Worm (Caenorhabditis elegans) whole organism, L4 larva: ENCODE results near the gene Y37D8A.8.

ENCODE experiments used
- F10B5.3 ChIP-seq: sonication (generic microtip); optimal IDR thresholded peaks from 2 replicates; lab custom pipeline; 2016; ENCODE audit warnings: mild to moderate bottlenecking, missing genetic modification characterization, missing compliant biosample characterization
- F26F4.8 ChIP-seq: fragments of 200-800 bp; sonication (Bioruptor generic); conservative IDR thresholded peaks from 2 replicates; pipeline ENCODE4 v1.3.6; 2022; ENCODE audit warnings: missing genetic modification characterization, missing compliant biosample characterization
- F49E8.2 ChIP-seq: sonication (generic microtip); optimal IDR thresholded peaks from 2 replicates; lab custom pipeline; 2016; ENCODE audit warnings: missing compliant biosample characterization, mild to moderate bottlenecking, missing genetic modification characterization, borderline replicate concordance
- T26A8.4 ChIP-seq: fragments of 200-800 bp; sonication (Bioruptor generic); IDR thresholded peaks from 2 replicates; pipeline ENCODE4 v1.3.6; 2022; ENCODE audit warnings: missing genetic modification characterization, missing compliant biosample characterization
- Y48G9A.11 ChIP-seq: fragments of 200-800 bp; sonication (Bioruptor generic); IDR thresholded peaks from 2 replicates; pipeline ENCODE4 v1.3.6; 2022; ENCODE audit warnings: missing genetic modification reagents, missing genetic modification characterization, missing compliant biosample characterization
- Y5F2A.4 ChIP-seq: fragments of 200-800 bp; sonication (Bioruptor generic); optimal IDR thresholded peaks from 2 replicates; lab custom pipeline; 2018; ENCODE audit warnings: mild to moderate bottlenecking, missing genetic modification characterization, missing compliant biosample characterization
- ZK337.2 ChIP-seq: fragments of 200-800 bp; sonication (Bioruptor generic); IDR thresholded peaks from 2 replicates; pipeline ENCODE4 v1.3.6; 2022; ENCODE audit warnings: missing genetic modification reagents, missing genetic modification characterization, missing compliant biosample characterization
- aha-1 ChIP-seq: fragments of 150-350 bp; peaks from one replicate; lab custom pipeline; 2014; ENCODE audit warnings: missing biosample characterization, missing genetic modification characterization
- ama-1 ChIP-seq: fragments of 150-350 bp; optimal IDR thresholded peaks from 2 replicates; lab custom pipeline; 2014; ENCODE audit warnings: inconsistent platforms, mixed read lengths
- arid-1 ChIP-seq: fragments of 200-800 bp; sonication (Bioruptor generic); conservative IDR thresholded peaks from 2 replicates; pipeline ENCODE4 v1.3.6; 2022; ENCODE audit warnings: missing genetic modification reagents, missing genetic modification characterization, missing compliant biosample characterization
- ceh-20 ChIP-seq: fragments of 200-800 bp; sonication (Bioruptor generic); IDR thresholded peaks from 2 replicates; pipeline ENCODE4 v1.3.6; 2022; ENCODE audit warnings: missing genetic modification reagents, missing genetic modification characterization, missing compliant biosample characterization
- ceh-62 ChIP-seq: sonication (generic microtip); optimal IDR thresholded peaks from 2 replicates; lab custom pipeline; 2017; ENCODE audit warnings: missing biosample characterization, missing genetic modification characterization
- ceh-82 ChIP-seq: sonication (generic microtip); optimal IDR thresholded peaks from 2 replicates; lab custom pipeline; 2017; ENCODE audit warnings: missing biosample characterization, missing genetic modification characterization
- ces-1 ChIP-seq: fragments of 150-350 bp; sonication (generic microtip); optimal IDR thresholded peaks from 4 replicates; lab custom pipeline; 2014; ENCODE audit warnings: missing biosample characterization, missing genetic modification reagents, missing genetic modification characterization
- cey-2 ChIP-seq: sonication (generic microtip); optimal IDR thresholded peaks from 3 replicates; lab custom pipeline; 2017; ENCODE audit warnings: missing genetic modification characterization, mild to moderate bottlenecking, missing compliant biosample characterization, antibody characterized with exemption, borderline replicate concordance; ENCODE audit not compliant: insufficient read depth
- ctbp-1 ChIP-seq: fragments of 200-800 bp; sonication (Bioruptor generic); IDR thresholded peaks from 2 replicates; pipeline ENCODE4 v1.3.6; 2022; ENCODE audit warnings: missing genetic modification reagents, missing genetic modification characterization, missing compliant biosample characterization
- daf-12 ChIP-seq: fragments of 150-350 bp; optimal IDR thresholded peaks from 2 replicates; lab custom pipeline; 2014; ENCODE audit warnings: missing biosample characterization, missing genetic modification reagents, missing genetic modification characterization
- dmd-6 ChIP-seq: fragments of 200-800 bp; sonication (Bioruptor generic); IDR thresholded peaks from 2 replicates; pipeline ENCODE4 v1.3.6; 2022; ENCODE audit warnings: missing genetic modification reagents, missing genetic modification characterization, missing compliant biosample characterization
- dmd-8 ChIP-seq: fragments of 200-800 bp; sonication (Bioruptor generic); IDR thresholded peaks from 2 replicates; pipeline ENCODE4 v1.3.6; 2022; ENCODE audit warnings: missing genetic modification characterization, missing compliant biosample characterization
- duxl-1 ChIP-seq: sonication (generic microtip); optimal IDR thresholded peaks from 2 replicates; lab custom pipeline; 2016; ENCODE audit warnings: mild to moderate bottlenecking, missing genetic modification characterization, moderate library complexity, missing compliant biosample characterization; ENCODE audit not compliant: poor library complexity
- dve-1 ChIP-seq: sonication (generic microtip); optimal IDR thresholded peaks from 2 replicates; lab custom pipeline; 2017; ENCODE audit warnings: antibody characterized with exemption, mild to moderate bottlenecking, missing genetic modification characterization, missing compliant biosample characterization; ENCODE audit not compliant: insufficient read depth
- fos-1 ChIP-seq: fragments of 150-350 bp; optimal IDR thresholded peaks from 2 replicates; lab custom pipeline; 2014; ENCODE audit warnings: missing biosample characterization, missing genetic modification characterization
- hlh-30 ChIP-seq: sonication (generic microtip); optimal IDR thresholded peaks from 2 replicates; lab custom pipeline; 2017; ENCODE audit warnings: antibody characterized with exemption, mild to moderate bottlenecking, missing genetic modification characterization, missing compliant biosample characterization; ENCODE audit not compliant: insufficient read depth
- hmg-1.1 ChIP-seq: fragments of 200-800 bp; sonication (Bioruptor generic); IDR thresholded peaks from 2 replicates; pipeline ENCODE4 v1.3.6; 2022; ENCODE audit warnings: missing genetic modification reagents, missing genetic modification characterization, missing compliant biosample characterization
- jun-1 ChIP-seq: fragments of 150-350 bp; optimal IDR thresholded peaks from 2 replicates; lab custom pipeline; 2014; ENCODE audit warnings: missing biosample characterization, missing genetic modification reagents, missing genetic modification characterization
- lim-7 ChIP-seq: fragments of 200-800 bp; sonication (Bioruptor generic); IDR thresholded peaks from 2 replicates; pipeline ENCODE4 v1.3.6; 2022; ENCODE audit warnings: missing genetic modification characterization, missing compliant biosample characterization
- lin-13 ChIP-seq: fragments of 150-350 bp; optimal IDR thresholded peaks from 2 replicates; lab custom pipeline; 2014; ENCODE audit warnings: missing biosample characterization, missing genetic modification reagents, missing genetic modification characterization
- lin-38 ChIP-seq: fragments of 200-800 bp; sonication (Bioruptor generic); IDR thresholded peaks from 2 replicates; pipeline ENCODE4 v1.3.6; 2022; ENCODE audit warnings: missing genetic modification reagents, missing genetic modification characterization, missing compliant biosample characterization
- lin-39 ChIP-seq: fragments of 150-350 bp; optimal IDR thresholded peaks from 2 replicates; lab custom pipeline; 2014; ENCODE audit warnings: missing biosample characterization, missing genetic modification reagents, missing genetic modification characterization
- lsy-2 ChIP-seq, 2 experiments: fragments of 150-350 bp in 1 of 2; sonication (generic microtip) in 1 of 2; optimal IDR thresholded peaks; 2 replicates each; lab custom pipeline; 2014 to 2017; ENCODE audit warnings: missing biosample characterization in 2 of 2, missing genetic modification characterization in 2 of 2
- madf-5 ChIP-seq, 2 experiments: fragments of 200-800 bp; sonication (Bioruptor generic); IDR thresholded peaks; 2 replicates each; pipeline ENCODE4 v1.3.6; 2022; ENCODE audit warnings: missing compliant biosample characterization in 2 of 2, missing genetic modification characterization in 2 of 2
- mdt-29 ChIP-seq: fragments of 200-800 bp; sonication (Bioruptor generic); IDR thresholded peaks from 2 replicates; pipeline ENCODE4 v1.3.6; 2022; ENCODE audit warnings: missing genetic modification reagents, missing genetic modification characterization, missing compliant biosample characterization
- mep-1 ChIP-seq: fragments of 150-350 bp; sonication (generic microtip); optimal IDR thresholded peaks from 3 replicates; lab custom pipeline; 2014; ENCODE audit warnings: missing biosample characterization, missing genetic modification characterization
- mes-2 ChIP-seq: sonication (generic microtip); optimal IDR thresholded peaks from 2 replicates; lab custom pipeline; 2016; ENCODE audit warnings: missing genotype, mild to moderate bottlenecking, missing genetic modification characterization, missing compliant biosample characterization; ENCODE audit not compliant: poor library complexity, severe bottlenecking
- nhr-102 ChIP-seq: sonication (generic microtip); optimal IDR thresholded peaks from 2 replicates; lab custom pipeline; 2016; ENCODE audit warnings: mild to moderate bottlenecking, missing genetic modification characterization, moderate library complexity, missing compliant biosample characterization
- nhr-11 ChIP-seq: fragments of 150-350 bp; optimal IDR thresholded peaks from 2 replicates; lab custom pipeline; 2014; ENCODE audit warnings: missing biosample characterization, missing genetic modification characterization
- nhr-48 ChIP-seq: sonication (generic microtip); optimal IDR thresholded peaks from 2 replicates; lab custom pipeline; 2016; ENCODE audit warnings: mild to moderate bottlenecking, missing genetic modification characterization, missing compliant biosample characterization
- nhr-77 ChIP-seq: fragments of 150-350 bp; optimal IDR thresholded peaks from 2 replicates; lab custom pipeline; 2014; ENCODE audit warnings: missing biosample characterization, missing genetic modification characterization
- rbr-2 ChIP-seq: sonication (generic microtip); optimal IDR thresholded peaks from 2 replicates; lab custom pipeline; 2016; ENCODE audit warnings: missing genotype, missing genetic modification characterization, missing compliant biosample characterization
- saeg-2 ChIP-seq: fragments of 200-800 bp; sonication (Bioruptor generic); IDR thresholded peaks from 2 replicates; pipeline ENCODE4 v1.3.6; 2022; ENCODE audit warnings: missing genetic modification reagents, missing genetic modification characterization, missing compliant biosample characterization
- sdz-12 ChIP-seq: fragments of 200-800 bp; sonication (Bioruptor generic); optimal IDR thresholded peaks from 2 replicates; lab custom pipeline; 2018; ENCODE audit warnings: mild to moderate bottlenecking, missing genetic modification characterization, missing compliant biosample characterization
- set-16 ChIP-seq: fragments of 200-800 bp; sonication (Bioruptor generic); IDR thresholded peaks from 2 replicates; pipeline ENCODE4 v1.3.6; 2022; ENCODE audit warnings: missing genetic modification reagents, missing genetic modification characterization, missing compliant biosample characterization
- skn-1 ChIP-seq: fragments of 150-350 bp; optimal IDR thresholded peaks from 2 replicates; lab custom pipeline; 2014; ENCODE audit warnings: missing biosample characterization, missing genetic modification characterization
- snpc-1.2 ChIP-seq: fragments of 200-800 bp; sonication (Bioruptor generic); IDR thresholded peaks from 2 replicates; pipeline ENCODE4 v1.3.6; 2022; ENCODE audit warnings: missing genetic modification reagents, missing genetic modification characterization, missing compliant biosample characterization
- snpc-4 ChIP-seq: fragments of 150-350 bp; optimal IDR thresholded peaks from 2 replicates; lab custom pipeline; 2014; ENCODE audit warnings: missing biosample characterization, missing genetic modification characterization
- spr-1 ChIP-seq: sonication (generic microtip); optimal IDR thresholded peaks from 2 replicates; lab custom pipeline; 2016; ENCODE audit warnings: mild to moderate bottlenecking, missing genetic modification characterization, missing compliant biosample characterization
- tag-97 ChIP-seq: fragments of 200-800 bp; sonication (Bioruptor generic); IDR thresholded peaks from 2 replicates; pipeline ENCODE4 v1.3.6; 2022; ENCODE audit warnings: missing genetic modification characterization, missing compliant biosample characterization
- unc-62 ChIP-seq, 3 experiments: fragments of 150-350 bp in 1 of 3; sonication (generic microtip); optimal IDR thresholded peaks in 2 of 3; peaks in 1 of 3; 1 replicate in 1 of 3; 2 replicates in 2 of 3; lab custom pipeline; 2014 to 2017; ENCODE audit warnings: missing biosample characterization in 3 of 3, missing genetic modification characterization in 3 of 3, missing genetic modification reagents in 3 of 3, missing genotype in 1 of 3
- vab-7 ChIP-seq: fragments of 200-800 bp; sonication (Bioruptor generic); IDR thresholded peaks from 2 replicates; pipeline ENCODE4 v1.3.6; 2022; ENCODE audit warnings: missing genetic modification reagents, missing genetic modification characterization, missing compliant biosample characterization
- zag-1 ChIP-seq: fragments of 150-350 bp; optimal IDR thresholded peaks from 2 replicates; lab custom pipeline; 2014; ENCODE audit warnings: missing biosample characterization, missing genetic modification characterization
- zip-2 ChIP-seq: fragments of 150-350 bp; optimal IDR thresholded peaks from 2 replicates; lab custom pipeline; 2014; ENCODE audit warnings: missing biosample characterization, missing genetic modification characterization

Gene Y37D8A.8

ce11 chrIII:12906611-12907037 is 41.9 kb downstream of the Y37D8A.8 start (continued):
- TF ChIP-seq rbr-2 (tag; lab: Kevin White, UChicago), result no peak
- TF ChIP-seq mdt-29 (GFP tag; lab: Robert Waterston, UW), result peak; percentile 33; the same call in 1 of the 2 replicates
- TF ChIP-seq lin-13, result no peak
- peak; percentile 66 for TF ChIP-seq duxl-1
- TF ChIP-seq ceh-82, result no peak
- no peak for TF ChIP-seq fos-1 (tag; lab: Kevin White, UChicago)
- TF ChIP-seq dve-1, result peak; percentile 34
- TF ChIP-seq lin-38, result peak; percentile 72
- TF ChIP-seq T26A8.4 (GFP tag; lab: Robert Waterston, UW), result peak; percentile 73
- no peak for TF ChIP-seq Y48G9A.11 (GFP tag; lab: Robert Waterston, UW)
- TF ChIP-seq dmd-6 (GFP tag; lab: Robert Waterston, UW), result peak; percentile 12; the same call in 1 of the 2 replicates
- peak; percentile 11 for TF ChIP-seq F10B5.3 (tag; lab: Kevin White, UChicago)
- no peak for TF ChIP-seq vab-7
- peak in 1 of 2 experiments; percentile 68 for TF ChIP-seq lsy-2 (tag; optimal IDR thresholded peaks at IDR 0.05; lab: Kevin White, UChicago)
- 0 out of 4 replicates have a peak, but pooled peaks of 1 of the 2 experiments have one; percentile 51 for TF ChIP-seq madf-5 (GFP tag; IDR thresholded peaks at IDR 0.05; lab: Robert Waterston, UW)
- TF ChIP-seq nhr-48 (tag; lab: Kevin White, UChicago), result no peak
- TF ChIP-seq hlh-30, result no peak
- TF ChIP-seq Y5F2A.4 (GFP tag; lab: Kevin White, UChicago), result peak; percentile 20
- TF ChIP-seq F49E8.2 (tag; lab: Kevin White, UChicago), result peak; percentile 26
- TF ChIP-seq nhr-77 (tag; lab: Kevin White, UChicago), result no peak
- TF ChIP-seq dmd-8 (GFP tag; lab: Robert Waterston, UW), result no peak
- TF ChIP-seq sdz-12 (GFP tag; lab: Kevin White, UChicago), result no peak
- 0 out of 2 replicates have a peak, but pooled peaks have one; percentile 10 for TF ChIP-seq hmg-1.1 (GFP tag; lab: Robert Waterston, UW)
- TF ChIP-seq aha-1 (tag; lab: Kevin White, UChicago), result peak; percentile 85
- no peak for TF ChIP-seq lim-7 (GFP tag; lab: Robert Waterston, UW)
- TF ChIP-seq arid-1 (GFP tag; lab: Robert Waterston, UW), result peak; percentile 69
- no peak for TF ChIP-seq unc-62 (GFP tag; optimal IDR thresholded peaks at IDR 0.05 in 1 of 2; lab: Kevin White, UChicago)
- TF ChIP-seq unc-62 (tag; optimal IDR thresholded peaks at IDR 0.05; lab: Kevin White, UChicago), result no peak
- peak; percentile 1 for TF ChIP-seq zip-2
- no peak for TF ChIP-seq cey-2
- TF ChIP-seq lin-39 (tag; lab: Kevin White, UChicago), result no peak
- no peak for TF ChIP-seq ZK337.2 (GFP tag; lab: Robert Waterston, UW)
- no peak for TF ChIP-seq ces-1 (GFP tag; lab: Kevin White, UChicago)
- peak; percentile 71; the same call in 1 of the 2 replicates for TF ChIP-seq snpc-1.2 (GFP tag; lab: Robert Waterston, UW)
- 0 out of 2 replicates have a peak, but pooled peaks have one; percentile 34 for TF ChIP-seq ctbp-1 (GFP tag; lab: Robert Waterston, UW)
- no peak for TF ChIP-seq skn-1 (tag; lab: Kevin White, UChicago)
- TF ChIP-seq zag-1 (tag; lab: Kevin White, UChicago), result no peak
- no peak for TF ChIP-seq snpc-4 (tag; lab: Kevin White, UChicago)
- TF ChIP-seq spr-1 (tag; lab: Kevin White, UChicago), result peak; percentile 64
- no peak for TF ChIP-seq nhr-11 (tag; lab: Kevin White, UChicago)
- TF ChIP-seq ceh-20, result no peak
- peak; percentile 1 for TF ChIP-seq mes-2 (tag; lab: Kevin White, UChicago)
- TF ChIP-seq ama-1 (lab: Kevin White, UChicago), result peak; percentile 91
- no peak for TF ChIP-seq ceh-62
- no peak for TF ChIP-seq daf-12 (tag; lab: Kevin White, UChicago)
- TF ChIP-seq tag-97 (GFP tag; lab: Robert Waterston, UW), result no peak
- TF ChIP-seq nhr-102, result peak; percentile 78
- TF ChIP-seq jun-1 (tag; lab: Kevin White, UChicago), result no peak
- no peak for TF ChIP-seq saeg-2
- peak; percentile 64 for TF ChIP-seq mep-1 (tag; lab: Kevin White, UChicago)
- no peak for TF ChIP-seq set-16
- no peak for TF ChIP-seq F26F4.8 (GFP tag; lab: Robert Waterston, UW)
